Fruit fly (Drosophila melanogaster): ENCODE results near the gene CG10589.

DNA sequence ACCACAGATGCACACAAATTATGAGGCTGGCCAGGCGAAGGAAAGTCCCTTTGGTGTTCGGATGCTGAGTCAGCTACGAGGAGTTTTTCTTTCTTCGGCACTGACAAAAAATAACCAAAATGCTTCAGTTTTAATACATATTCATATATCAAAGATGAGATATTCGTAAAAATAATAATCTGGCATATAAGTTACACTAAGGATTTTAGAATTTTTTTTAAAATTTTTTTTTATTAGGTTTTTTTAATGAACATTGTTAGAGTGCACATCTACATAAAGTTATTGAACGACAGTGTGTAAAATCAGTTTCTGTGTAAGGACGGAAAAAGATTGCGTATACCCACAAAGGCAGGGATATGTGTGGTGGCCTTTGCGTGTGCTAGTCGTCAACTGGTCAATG is 20.7 kb upstream of the CG10589 start:
- no peak for TF ChIP-seq tai (GFP tag; optimal IDR thresholded peaks at IDR 0.05)
- TF ChIP-seq Dif (GFP tag; optimal IDR thresholded peaks at IDR 0.05; ENCODE audit: partially characterized antibody): no peak
- no peak for TF ChIP-seq HLH106 (tag; optimal IDR thresholded peaks at IDR 0.05)
- no peak for TF ChIP-seq fru (GFP tag; optimal IDR thresholded peaks at IDR 0.05)
- no peak for TF ChIP-seq CrebA (GFP tag; optimal IDR thresholded peaks at IDR 0.05; ENCODE audit: borderline replicate concordance)
- no peak for TF ChIP-seq Rel (GFP tag; optimal IDR thresholded peaks at IDR 0.05)
- no peak for TF ChIP-seq Rel (tag; optimal IDR thresholded peaks at IDR 0.05)
- TF ChIP-seq br (GFP tag; optimal IDR thresholded peaks at IDR 0.05): no peak
- TF ChIP-seq GATAd (GFP tag; optimal IDR thresholded peaks at IDR 0.05): no peak
- no peak for TF ChIP-seq Dfd (GFP tag; optimal IDR thresholded peaks at IDR 0.05)
- TF ChIP-seq Mio (GFP tag; optimal IDR thresholded peaks at IDR 0.05): no peak
- TF ChIP-seq rgr (GFP tag; optimal IDR thresholded peaks at IDR 0.05): no peak
- no peak for TF ChIP-seq h (GFP tag; optimal IDR thresholded peaks at IDR 0.05)
- TF ChIP-seq sage (GFP tag; optimal IDR thresholded peaks at IDR 0.05): no peak
- TF ChIP-seq woc (GFP tag; optimal IDR thresholded peaks at IDR 0.05): no peak

All from whole organism, wandering third instar larva.